Worm (Caenorhabditis elegans) whole organism, L4/young adult: Measurements from ENCODE around the gene nspe-7.

ENCODE experiments used
- W03F9.2 ChIP-seq: fragments of 150-350 bp; optimal IDR thresholded peaks from 2 replicates; lab custom pipeline; 2014; ENCODE audit warnings: missing biosample characterization, missing genetic modification characterization
- dao-5 ChIP-seq: sonication (generic microtip); optimal IDR thresholded peaks from 2 replicates; lab custom pipeline; 2016; ENCODE audit warnings: missing genotype, missing genetic modification characterization, moderate library complexity, missing compliant biosample characterization
- him-1 ChIP-seq: sonication (generic microtip); optimal IDR thresholded peaks from 2 replicates; lab custom pipeline; 2016; ENCODE audit warnings: missing genotype, missing genetic modification reagents, missing genetic modification characterization, missing compliant biosample characterization

The nspe-7 gene

DNA sequence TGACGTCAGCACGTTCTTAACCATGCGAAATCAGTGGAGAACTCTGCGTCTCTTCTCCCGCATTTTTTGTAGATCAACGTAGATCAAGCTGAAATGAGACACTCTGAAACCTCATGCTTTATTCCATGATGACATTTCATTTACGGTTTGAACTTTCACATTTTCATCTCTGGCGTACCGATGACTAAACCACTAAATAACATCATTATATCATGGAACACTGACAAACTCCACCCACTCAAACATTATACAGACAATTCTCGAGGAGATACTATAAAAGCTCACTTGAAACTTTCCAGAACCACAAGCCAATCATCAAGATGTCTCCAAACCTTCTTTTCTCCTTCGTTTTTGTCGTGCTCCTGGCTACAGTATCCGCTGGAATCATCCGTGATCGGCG is at the start of gene nspe-7:
Gene nspe-7, plus strand, starts transcription at position 301 of the 400 bp plus-strand sequence.
- TF ChIP-seq W03F9.2 (no peak), dao-5 (tag; lab: Kevin White, UChicago) (no peak)

DNA sequence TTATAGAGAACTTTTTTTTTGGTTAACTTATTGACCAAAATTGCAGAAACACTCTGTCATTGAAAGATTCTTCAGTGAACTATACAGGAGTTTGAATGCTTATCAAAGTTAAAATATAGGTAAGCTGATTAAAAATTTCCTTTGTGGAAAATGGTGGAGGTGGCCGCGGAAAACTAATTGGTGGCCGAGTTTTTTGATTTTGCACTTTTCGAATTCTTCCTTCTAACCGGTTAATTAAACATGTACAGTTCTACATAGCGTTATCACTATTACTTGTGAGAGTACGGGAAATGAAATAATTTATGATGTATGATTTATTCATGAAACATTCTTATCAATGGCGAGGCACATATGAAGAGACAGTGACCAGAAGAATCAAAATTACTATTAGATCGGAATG is 49.2 kb upstream of the nspe-7 start, which contains the start of gene clec-8:
Gene clec-8, minus strand, starts transcription at position 308 of the 400 bp plus-strand sequence.
- TF ChIP-seq dao-5 (tag; lab: Kevin White, UChicago), result no peak

DNA sequence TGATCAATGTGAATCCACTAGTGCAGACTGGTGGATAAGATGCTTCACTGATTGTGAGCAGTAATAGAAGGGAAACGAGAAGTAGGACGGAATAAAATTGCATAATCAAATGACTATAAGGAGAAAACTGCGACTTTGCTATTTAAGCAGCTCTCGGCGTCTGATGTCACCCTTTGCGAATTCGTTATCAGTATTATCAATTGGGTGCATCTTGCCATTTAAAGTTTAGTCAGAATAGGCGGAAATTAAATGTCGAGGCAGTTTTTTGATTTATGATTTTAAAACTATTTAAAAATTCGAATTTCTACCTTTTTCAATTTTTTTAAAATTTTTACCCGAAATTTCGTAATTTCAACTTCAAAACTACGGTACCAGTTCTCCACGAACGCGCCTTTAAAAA is 46.0 kb upstream of the nspe-7 start, which contains the start of gene clec-4:
Gene clec-4, minus strand, starts transcription at position 162 of the 400 bp plus-strand sequence.
- TF ChIP-seq W03F9.2 (no peak), dao-5 (tag; lab: Kevin White, UChicago) (no peak), him-1 (tag; lab: Kevin White, UChicago) (no peak)

DNA sequence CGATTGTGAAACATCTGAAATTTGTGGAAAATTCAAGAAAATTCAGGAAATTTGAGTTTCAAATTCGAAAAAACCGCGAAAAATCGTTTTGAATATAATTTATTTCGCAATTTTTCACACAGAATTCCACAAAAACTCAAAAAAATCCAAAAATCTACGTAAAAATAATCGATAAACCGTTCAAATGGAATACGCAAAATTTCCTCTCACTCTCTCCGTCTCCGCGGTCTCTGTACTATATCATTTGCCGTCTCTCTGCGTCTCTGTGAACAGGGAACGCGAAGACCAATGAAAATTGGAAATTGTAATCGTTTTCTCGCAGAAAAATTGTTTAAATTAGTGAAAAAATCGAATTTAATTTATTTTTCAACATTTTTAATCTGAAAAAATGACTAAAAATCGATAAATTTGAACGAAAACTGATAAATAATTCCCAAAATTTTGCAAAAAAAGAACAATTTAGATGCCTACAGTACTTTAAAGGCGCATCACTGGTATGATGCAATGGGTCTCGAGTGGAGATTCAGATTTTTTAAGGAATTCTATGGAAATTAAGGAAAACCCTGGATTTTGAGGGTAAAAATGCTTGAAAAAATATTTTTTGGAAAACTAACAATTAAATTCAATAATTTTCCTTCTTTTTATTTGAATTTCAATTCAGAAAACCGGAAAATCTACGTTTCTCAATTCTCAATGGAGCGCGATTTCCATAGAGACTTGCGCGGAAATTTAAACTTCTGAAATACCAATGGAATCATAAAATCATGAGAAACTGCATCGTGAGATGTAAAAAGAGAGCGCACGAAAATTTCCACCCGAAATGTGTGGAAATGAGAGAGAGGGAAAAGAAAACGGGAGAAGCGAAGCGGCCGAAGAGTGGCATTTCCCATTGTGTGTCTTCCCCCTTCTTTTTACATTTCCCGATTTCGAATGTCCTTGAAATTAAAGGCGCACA is 23.0 kb upstream of the nspe-7 start, which contains the start of the genes ceh-100 and lips-15:
Gene ceh-100, minus strand, starts transcription at position 14 of the 955 bp plus-strand sequence.
Gene lips-15, plus strand, starts transcription at position 720 of the 955 bp plus-strand sequence.
- TF ChIP-seq him-1 (tag; lab: Kevin White, UChicago) (no peak), dao-5 (tag; lab: Kevin White, UChicago) (no peak), W03F9.2 (no peak)

DNA sequence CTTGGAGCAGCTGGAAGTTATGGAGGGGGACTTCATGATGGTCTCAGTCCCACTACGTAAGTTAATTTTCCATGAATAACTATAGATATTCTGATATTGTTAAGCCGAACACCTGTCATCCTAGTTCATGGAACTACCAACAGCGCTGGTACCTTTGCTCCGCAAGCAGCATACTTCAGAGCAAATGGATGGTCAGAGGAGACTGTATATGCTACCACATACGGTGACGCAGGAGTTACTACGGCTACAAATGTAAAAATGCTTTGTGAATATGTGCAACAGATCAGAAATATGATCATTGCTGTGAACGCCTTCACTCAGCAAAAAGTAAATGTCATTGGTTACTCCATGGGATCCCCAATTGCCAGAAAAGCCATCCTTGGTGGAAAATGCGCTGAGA is 20.9 kb upstream of the nspe-7 start:
- TF ChIP-seq dao-5 (tag; lab: Kevin White, UChicago) (no peak), him-1 (tag; lab: Kevin White, UChicago) (no peak), W03F9.2 (no peak)

DNA sequence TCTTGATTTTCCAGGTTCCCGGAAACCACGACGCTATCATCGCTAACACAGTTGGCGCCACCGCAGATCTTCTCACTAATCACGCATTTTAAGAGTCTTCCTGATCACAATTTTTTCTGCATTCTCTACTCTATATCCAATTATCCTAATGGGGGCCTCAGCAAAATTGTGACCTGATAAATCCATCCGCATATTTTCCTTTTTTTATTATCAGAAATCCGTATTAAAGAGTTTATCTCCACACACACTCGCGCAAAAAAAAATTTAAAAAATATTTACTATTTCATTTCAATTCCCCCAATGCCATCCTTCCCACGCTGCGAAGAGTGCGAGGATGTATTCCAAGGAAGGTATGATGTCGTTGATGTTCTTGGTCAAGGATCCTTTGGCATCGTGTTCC is 20.1 kb upstream of the nspe-7 start, which contains the start of gene Y38E10A.8:
Gene Y38E10A.8, plus strand, starts transcription at position 301 of the 400 bp plus-strand sequence.
- TF ChIP-seq dao-5 (tag; lab: Kevin White, UChicago), result no peak
- TF ChIP-seq him-1 (tag; lab: Kevin White, UChicago), result no peak
- no peak for TF ChIP-seq W03F9.2

DNA sequence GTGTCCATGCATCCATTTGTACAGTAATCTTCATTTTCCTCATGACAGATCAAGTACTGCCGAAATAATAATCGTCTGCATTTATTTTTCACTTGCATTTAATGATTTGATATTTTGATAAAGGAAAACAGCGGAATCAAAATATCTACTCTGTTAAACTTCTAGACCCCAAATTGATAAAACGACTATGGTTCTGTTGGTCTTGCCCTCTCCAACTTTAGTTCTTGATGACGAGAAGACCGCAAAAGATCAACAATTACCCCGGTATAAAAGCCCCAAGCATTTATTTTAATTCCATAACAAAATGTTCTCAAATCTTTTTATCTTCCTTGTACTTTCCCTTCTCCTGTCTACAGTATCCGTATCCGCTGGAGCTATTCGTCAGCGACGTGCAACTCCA is 18.3 kb upstream of the nspe-7 start, which contains the start of gene Y38E10A.9:
Gene Y38E10A.9, plus strand, starts transcription at position 301 of the 400 bp plus-strand sequence.
- no peak for TF ChIP-seq W03F9.2
- TF ChIP-seq him-1 (tag; lab: Kevin White, UChicago), result no peak
- no peak for TF ChIP-seq dao-5 (tag; lab: Kevin White, UChicago)

DNA sequence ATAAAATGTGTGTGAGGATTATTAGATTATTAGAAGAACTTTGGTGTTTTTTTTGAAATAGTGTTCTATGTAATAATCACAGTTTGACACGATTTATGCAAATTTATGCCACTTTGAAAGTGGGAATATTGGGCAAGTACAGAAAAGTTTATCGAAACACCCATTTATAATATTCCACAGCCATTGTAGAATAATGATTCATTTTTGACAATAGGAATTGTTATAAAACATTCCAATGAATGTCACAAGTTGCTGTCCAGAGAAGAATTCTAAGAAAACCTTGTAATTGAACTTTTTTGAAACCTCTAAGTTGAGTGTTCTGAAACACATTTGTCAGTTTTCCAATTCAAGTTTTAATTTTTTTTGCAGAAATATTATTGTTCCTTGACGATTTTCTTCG is 14.8 kb upstream of the nspe-7 start, which contains the start of gene nspe-4:
Gene nspe-4, plus strand, starts transcription at position 301 of the 400 bp plus-strand sequence.
- no peak for TF ChIP-seq W03F9.2
- no peak for TF ChIP-seq him-1 (tag; lab: Kevin White, UChicago)
- TF ChIP-seq dao-5 (tag; lab: Kevin White, UChicago), result no peak

DNA sequence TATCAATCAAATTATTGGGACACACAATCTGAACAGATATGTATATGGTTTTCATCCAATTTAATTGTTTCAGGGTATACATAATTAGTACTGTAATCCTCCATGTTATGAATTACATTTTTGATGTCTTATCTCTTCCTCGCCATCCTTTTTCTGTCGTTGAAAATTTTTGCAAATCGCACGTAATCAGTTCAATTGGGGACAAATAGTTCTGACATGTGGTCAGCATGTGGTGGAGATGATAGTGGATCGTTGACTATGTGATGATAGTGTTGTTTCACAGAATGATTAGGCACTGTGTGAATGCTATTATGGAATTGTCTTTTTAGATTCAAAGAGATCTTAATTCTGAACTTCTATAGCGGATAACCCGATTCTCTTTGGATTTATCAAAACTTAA is 11.6 kb upstream of the nspe-7 start:
- TF ChIP-seq W03F9.2, result no peak
- TF ChIP-seq dao-5 (tag; lab: Kevin White, UChicago), result no peak
- no peak for TF ChIP-seq him-1 (tag; lab: Kevin White, UChicago)

DNA sequence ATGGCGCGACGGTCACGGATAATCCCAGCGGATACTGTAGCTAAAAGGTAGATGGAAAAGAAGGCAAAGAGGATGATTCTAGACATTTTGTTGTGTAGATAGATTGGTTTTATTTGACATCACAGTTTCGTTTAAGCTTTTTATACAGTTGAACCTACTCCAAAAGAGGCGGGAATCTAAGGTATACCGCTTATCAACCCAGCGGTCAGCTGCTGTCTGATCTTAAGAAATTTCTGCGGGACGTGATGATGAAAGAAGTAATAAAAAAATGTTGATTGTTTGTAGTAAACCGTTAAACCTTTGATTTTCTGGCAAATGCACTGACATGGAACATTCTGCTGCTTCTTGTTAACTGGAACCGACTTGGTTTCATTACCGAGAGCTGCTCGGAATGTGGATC is 10.9 kb upstream of the nspe-7 start, which contains the start of gene nspe-6:
Gene nspe-6, minus strand, starts transcription at position 101 of the 400 bp plus-strand sequence.
- TF ChIP-seq W03F9.2 (no peak), dao-5 (tag; lab: Kevin White, UChicago) (no peak), him-1 (tag; lab: Kevin White, UChicago) (no peak)

DNA sequence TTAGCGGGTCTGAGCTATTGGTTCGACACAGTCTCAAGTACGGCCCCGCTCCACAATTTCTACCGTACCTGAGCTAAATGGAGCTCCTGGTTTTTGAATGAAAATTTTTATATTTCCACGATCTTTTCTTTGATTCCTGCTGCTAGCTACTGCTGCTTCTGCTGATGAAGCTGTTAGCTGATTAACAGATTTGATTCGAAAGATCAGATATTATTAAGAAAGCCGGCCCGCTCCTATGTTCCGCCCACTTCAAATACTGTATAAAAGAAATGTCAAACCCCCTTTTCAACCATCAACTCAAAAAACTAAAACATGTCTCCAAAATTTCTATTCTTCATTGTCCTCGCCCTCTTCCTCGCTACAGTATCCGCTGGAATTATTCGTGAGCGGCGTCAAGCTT is 9.4 kb upstream of the nspe-7 start, which contains the start of gene nspe-3:
Gene nspe-3, plus strand, starts transcription at position 301 of the 400 bp plus-strand sequence.
- TF ChIP-seq him-1 (tag; lab: Kevin White, UChicago) (no peak), W03F9.2 (no peak), dao-5 (tag; lab: Kevin White, UChicago) (no peak)

DNA sequence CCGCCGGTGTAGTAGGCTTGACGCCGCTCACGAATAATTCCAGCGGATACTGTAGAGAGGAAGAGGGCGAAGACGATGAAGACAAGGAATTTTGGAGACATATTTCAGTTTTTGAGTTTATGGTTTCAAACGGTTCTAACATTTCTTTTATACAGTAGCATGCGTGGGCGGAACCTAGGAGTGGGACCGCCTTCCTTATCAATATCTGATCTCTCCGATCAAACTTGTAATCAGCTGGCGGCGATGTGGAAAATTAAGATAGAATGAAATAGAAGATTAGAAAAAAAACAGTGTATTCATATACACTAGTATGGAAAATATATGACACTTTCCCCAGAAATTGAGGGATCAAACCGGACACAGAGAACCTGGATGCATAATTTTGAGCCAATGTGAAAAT is 7.7 kb upstream of the nspe-7 start, which contains the start of gene nspe-2:
Gene nspe-2, minus strand, starts transcription at position 101 of the 400 bp plus-strand sequence.
- TF ChIP-seq dao-5 (tag; lab: Kevin White, UChicago), result no peak
- TF ChIP-seq him-1 (tag; lab: Kevin White, UChicago), result no peak
- TF ChIP-seq W03F9.2, result no peak

DNA sequence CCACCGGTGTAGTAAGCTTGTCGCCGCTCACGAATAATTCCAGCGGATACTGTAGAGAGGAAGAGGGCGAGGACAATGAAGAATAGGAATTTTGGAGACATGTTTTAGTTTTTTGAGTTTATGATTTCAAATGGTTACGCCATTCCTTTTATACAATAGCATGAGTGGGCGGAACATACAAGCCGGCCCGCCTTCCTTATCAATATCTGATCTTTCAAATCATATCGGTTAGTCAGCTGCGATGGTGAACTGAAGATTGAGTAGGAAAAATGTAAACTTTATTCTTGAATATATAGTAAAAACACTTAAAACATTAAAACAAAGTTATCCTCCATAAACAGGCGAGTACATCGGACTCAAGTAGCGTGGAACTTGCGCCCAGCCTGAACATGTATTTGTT is 6.2 kb upstream of the nspe-7 start, which contains the start of gene nspe-1:
Gene nspe-1, minus strand, starts transcription at position 101 of the 400 bp plus-strand sequence.
- TF ChIP-seq W03F9.2, result no peak
- TF ChIP-seq him-1 (tag; lab: Kevin White, UChicago), result no peak
- TF ChIP-seq dao-5 (tag; lab: Kevin White, UChicago), result no peak
